Worm (Caenorhabditis elegans): ENCODE data around the gene T22G5.1.

Gene T22G5.1

DNA sequence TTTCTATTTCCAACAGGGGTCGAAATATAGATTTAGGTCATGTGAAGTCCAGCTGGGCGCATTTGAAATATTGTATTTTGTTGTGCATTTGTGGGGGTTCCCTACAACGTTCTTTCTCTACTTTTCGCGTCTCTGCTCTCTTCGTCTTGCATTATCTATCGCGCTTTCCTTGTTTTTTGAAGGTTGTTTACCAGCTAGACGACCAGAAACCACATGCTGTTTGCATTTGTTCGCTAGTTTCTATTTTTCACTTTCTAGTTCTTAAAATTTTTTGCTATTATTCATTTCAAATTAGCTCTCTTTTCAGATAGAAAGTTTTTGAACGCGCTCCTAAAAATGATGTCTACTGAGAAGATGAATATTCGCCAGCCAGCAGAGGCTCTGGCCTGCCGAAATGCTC lies 37.2 kb upstream of the T22G5.1 start, which contains the start of gene F55B12.10:
TSS of gene F55B12.10 (plus strand) at position 301 of the 400 bp plus-strand sequence.
- TF ChIP-seq ZK546.5 (tag; optimal IDR thresholded peaks at IDR 0.05) (no peak), nhr-25 (tag; optimal IDR thresholded peaks at IDR 0.05) (no peak), nhr-77 (tag; optimal IDR thresholded peaks at IDR 0.05) (no peak), elt-1 (tag; optimal IDR thresholded peaks at IDR 0.05) (no peak), lin-11 (tag; optimal IDR thresholded peaks at IDR 0.05) (no peak), elt-3 (tag; optimal IDR thresholded peaks at IDR 0.05) (no peak), aly-2 (tag; optimal IDR thresholded peaks at IDR 0.05) (no peak), alr-1 (tag; optimal IDR thresholded peaks at IDR 0.05) (no peak), nhr-6 (tag; optimal IDR thresholded peaks at IDR 0.05) (no peak), dmd-4 (tag; optimal IDR thresholded peaks at IDR 0.05) (no peak), unc-55 (GFP tag; optimal IDR thresholded peaks at IDR 0.05) (no peak), zag-1 (tag; optimal IDR thresholded peaks at IDR 0.05) (no peak), C34F6.9 (tag; optimal IDR thresholded peaks at IDR 0.05) (no peak)

DNA sequence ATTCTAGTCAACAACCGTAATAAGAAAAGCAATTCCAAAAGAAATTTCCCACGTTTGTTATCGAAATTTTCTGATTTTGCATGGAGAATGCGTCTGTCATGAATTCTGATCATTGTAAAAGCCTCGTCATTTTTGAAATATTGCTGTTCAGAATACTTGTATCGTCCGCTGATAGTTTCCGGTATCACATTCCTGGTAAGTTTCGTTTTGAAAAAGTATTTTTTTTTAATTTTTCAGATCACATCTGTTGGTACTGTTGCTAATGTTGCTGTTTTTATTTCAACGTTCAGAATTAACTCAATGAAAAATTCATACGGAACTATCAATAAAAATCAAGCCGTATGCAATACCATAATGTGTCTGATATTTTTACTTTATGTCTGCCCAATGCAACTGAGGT lies 35.7 kb upstream of the T22G5.1 start, which contains the start of gene srx-17:
TSS of gene srx-17 (plus strand) at position 301 of the 400 bp plus-strand sequence.
- no peak for TF ChIP-seq elt-1 (tag; optimal IDR thresholded peaks at IDR 0.05)
- TF ChIP-seq ztf-1 (GFP tag; conservative IDR thresholded peaks at IDR 0.05), result no peak
- TF ChIP-seq nhr-129 (tag; optimal IDR thresholded peaks at IDR 0.05), result no peak
- no peak for TF ChIP-seq gmeb-1 (tag; optimal IDR thresholded peaks at IDR 0.05)
- TF ChIP-seq lin-13 (GFP tag; optimal IDR thresholded peaks at IDR 0.05), result no peak
- no peak for TF ChIP-seq unc-62 (GFP tag; optimal IDR thresholded peaks at IDR 0.05)
- no peak for TF ChIP-seq blmp-1 (tag; optimal IDR thresholded peaks at IDR 0.05; ENCODE audit: insufficient read depth)
- no peak for TF ChIP-seq mbf-1 (tag; optimal IDR thresholded peaks at IDR 0.05)
- TF ChIP-seq nhr-12 (tag; optimal IDR thresholded peaks at IDR 0.05), result no peak
- no peak for TF ChIP-seq sma-3 (GFP tag; optimal IDR thresholded peaks at IDR 0.05)
- no peak for TF ChIP-seq F13H6.1 (tag; optimal IDR thresholded peaks at IDR 0.05)
- no peak for TF ChIP-seq ceh-82 (tag; optimal IDR thresholded peaks at IDR 0.05)
- no peak for TF ChIP-seq lin-11 (tag; optimal IDR thresholded peaks at IDR 0.05)
- TF ChIP-seq lin-39 (tag; optimal IDR thresholded peaks at IDR 0.05), result no peak
- TF ChIP-seq peb-1 (tag; optimal IDR thresholded peaks at IDR 0.05), result no peak
- TF ChIP-seq nhr-237 (tag; optimal IDR thresholded peaks at IDR 0.05), result no peak

DNA sequence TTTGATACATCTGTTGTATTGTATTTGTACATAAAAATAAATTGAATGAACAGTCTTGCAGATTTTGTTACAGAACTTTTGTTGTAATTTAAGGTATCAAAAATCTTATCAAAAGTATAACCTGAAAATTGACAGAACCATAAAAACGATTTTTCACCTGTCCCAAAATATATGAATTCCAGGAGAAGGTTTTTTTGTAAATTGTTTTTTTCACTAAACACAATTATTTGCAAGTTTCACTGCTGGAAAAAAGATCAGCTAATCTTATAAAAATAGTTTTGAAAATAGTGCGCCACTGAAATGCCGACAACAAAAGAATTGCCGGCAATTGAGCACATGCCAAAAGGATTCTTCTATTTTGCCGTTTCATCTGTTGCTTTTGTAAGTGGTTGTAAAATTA lies 33.5 kb upstream of the T22G5.1 start, which contains the start of gene srx-130:
TSS of gene srx-130 (plus strand) at position 301 of the 400 bp plus-strand sequence.
- TF ChIP-seq nhr-6 (tag; optimal IDR thresholded peaks at IDR 0.05) (no peak), Y55F3AM.14 (GFP tag; optimal IDR thresholded peaks at IDR 0.05) (no peak), ztf-4 (tag; optimal IDR thresholded peaks at IDR 0.05) (no peak), mdl-1 (tag; optimal IDR thresholded peaks at IDR 0.05) (no peak), lin-39 (tag; optimal IDR thresholded peaks at IDR 0.05) (no peak)

DNA sequence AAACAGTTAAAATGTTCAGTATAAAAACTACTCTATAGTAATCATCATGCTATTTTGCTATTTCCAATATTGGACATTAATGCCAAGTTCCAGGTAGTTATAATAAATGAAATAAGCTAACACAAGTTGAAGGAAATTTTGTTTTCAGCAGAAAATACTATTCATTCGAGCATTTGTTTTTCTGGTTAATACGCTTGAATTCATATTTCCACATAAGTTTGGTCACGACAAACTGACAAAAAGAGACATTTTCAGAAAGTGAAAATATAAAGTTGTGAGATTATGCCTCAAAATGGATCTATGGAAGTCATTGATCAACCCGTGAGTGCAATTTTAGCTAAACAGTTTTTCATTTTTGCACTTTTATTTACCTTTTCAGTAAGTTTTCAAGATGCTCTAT lies 31.5 kb upstream of the T22G5.1 start, which contains the start of gene srx-131:
TSS of gene srx-131 (plus strand) at position 301 of the 400 bp plus-strand sequence.
- no peak for TF ChIP-seq ztf-11 (tag; optimal IDR thresholded peaks at IDR 0.05)
- TF ChIP-seq nhr-129 (tag; optimal IDR thresholded peaks at IDR 0.05), result no peak
- no peak for TF ChIP-seq unc-39 (tag; optimal IDR thresholded peaks at IDR 0.05)
- TF ChIP-seq ZK546.5 (tag; optimal IDR thresholded peaks at IDR 0.05), result no peak
- TF ChIP-seq mab-5 (tag; optimal IDR thresholded peaks at IDR 0.05), result no peak
- TF ChIP-seq nhr-6 (tag; optimal IDR thresholded peaks at IDR 0.05), result no peak
- TF ChIP-seq elt-1 (tag; optimal IDR thresholded peaks at IDR 0.05), result no peak
- no peak for TF ChIP-seq lin-11 (tag; optimal IDR thresholded peaks at IDR 0.05)
- TF ChIP-seq alr-1 (tag; optimal IDR thresholded peaks at IDR 0.05), result no peak
- no peak for TF ChIP-seq zag-1 (tag; optimal IDR thresholded peaks at IDR 0.05)
- no peak for TF ChIP-seq nhr-10 (tag; optimal IDR thresholded peaks at IDR 0.05)
- TF ChIP-seq unc-55 (GFP tag; optimal IDR thresholded peaks at IDR 0.05), result no peak
- TF ChIP-seq ztf-1 (GFP tag; conservative IDR thresholded peaks at IDR 0.05), result no peak
- TF ChIP-seq nhr-21 (tag; optimal IDR thresholded peaks at IDR 0.05), result no peak
- no peak for TF ChIP-seq egl-27 (tag; optimal IDR thresholded peaks at IDR 0.05)
- no peak for TF ChIP-seq C34F6.9 (tag; optimal IDR thresholded peaks at IDR 0.05)
- no peak for TF ChIP-seq nhr-11 (tag; optimal IDR thresholded peaks at IDR 0.05)
- no peak for TF ChIP-seq mdl-1 (tag; optimal IDR thresholded peaks at IDR 0.05)
- no peak for TF ChIP-seq lin-39 (tag; optimal IDR thresholded peaks at IDR 0.05)
- no peak for TF ChIP-seq crh-2 (tag; optimal IDR thresholded peaks at IDR 0.05)
